Fruit fly (Drosophila melanogaster): ENCODE measurements around the gene CG9483.

dm6 chr2L:8879241-8879931, 12.8 kb downstream of the CG9483 start:
- TF ChIP-seq usp (GFP tag; optimal IDR thresholded peaks at IDR 0.05) (no peak), CG8478 (optimal IDR thresholded peaks at IDR 0.05) (no peak)

All from whole organism.